Worm (Caenorhabditis elegans) whole organism, late embryonic: ENCODE data around the gene lfi-1.

Experiments
- C08G9.2 ChIP-seq: sonication (generic microtip); optimal IDR thresholded peaks from 2 replicates; lab custom pipeline; 2016; ENCODE audit warnings: mild to moderate bottlenecking, missing genetic modification characterization, moderate library complexity, missing compliant biosample characterization
- C38D4.7 ChIP-seq: fragments of 200-800 bp; sonication (Bioruptor generic); optimal IDR thresholded peaks from 2 replicates; lab custom pipeline; 2018; ENCODE audit warnings: mild to moderate bottlenecking, missing genetic modification characterization, moderate library complexity, missing compliant biosample characterization
- ahr-1 ChIP-seq: sonication (generic microtip); optimal IDR thresholded peaks from 2 replicates; lab custom pipeline; 2016; ENCODE audit warnings: missing genetic modification characterization, missing compliant biosample characterization
- ama-1 ChIP-seq: fragments of 150-350 bp; optimal IDR thresholded peaks from 2 replicates; lab custom pipeline; 2014
- ceh-14 ChIP-seq: sonication (generic microtip); optimal IDR thresholded peaks from 2 replicates; lab custom pipeline; 2016; ENCODE audit warnings: missing genotype, missing genetic modification characterization, missing compliant biosample characterization
- ceh-18 ChIP-seq: sonication (generic microtip); optimal IDR thresholded peaks from 2 replicates; lab custom pipeline; 2016; ENCODE audit warnings: missing genetic modification characterization, missing compliant biosample characterization
- ceh-24 ChIP-seq: sonication (generic microtip); optimal IDR thresholded peaks from 2 replicates; lab custom pipeline; 2016; ENCODE audit warnings: mild to moderate bottlenecking, missing genetic modification characterization, missing compliant biosample characterization
- ceh-31 ChIP-seq: sonication (generic microtip); optimal IDR thresholded peaks from 2 replicates; lab custom pipeline; 2016; ENCODE audit warnings: missing genetic modification characterization, missing compliant biosample characterization
- ceh-34 ChIP-seq: sonication (generic microtip); optimal IDR thresholded peaks from 2 replicates; lab custom pipeline; 2016; ENCODE audit warnings: mild to moderate bottlenecking, missing genetic modification characterization, missing compliant biosample characterization
- ceh-45 ChIP-seq: fragments of 200-800 bp; sonication (Bioruptor generic); IDR thresholded peaks from 2 replicates; pipeline ENCODE4 v1.3.6; 2022; ENCODE audit warnings: missing genetic modification reagents, missing genetic modification characterization, missing compliant biosample characterization
- dmd-4 ChIP-seq: sonication (generic microtip); optimal IDR thresholded peaks from 2 replicates; lab custom pipeline; 2016; ENCODE audit warnings: borderline replicate concordance, missing genetic modification characterization, missing compliant biosample characterization
- elt-2 ChIP-seq: sonication (generic microtip); optimal IDR thresholded peaks from 2 replicates; lab custom pipeline; 2016; ENCODE audit warnings: missing genetic modification reagents, missing genetic modification characterization, missing compliant biosample characterization
- ets-4 ChIP-seq: sonication (generic microtip); optimal IDR thresholded peaks from 2 replicates; lab custom pipeline; 2016; ENCODE audit warnings: missing genetic modification characterization, missing compliant biosample characterization
- eyg-1 ChIP-seq: sonication (generic microtip); optimal IDR thresholded peaks from 2 replicates; lab custom pipeline; 2016; ENCODE audit warnings: missing genotype, missing genetic modification characterization, missing compliant biosample characterization
- fax-1 ChIP-seq: sonication (generic microtip); optimal IDR thresholded peaks from 2 replicates; lab custom pipeline; 2016; ENCODE audit warnings: missing genotype, missing genetic modification characterization, missing compliant biosample characterization
- hlh-6 ChIP-seq: sonication (generic microtip); optimal IDR thresholded peaks from 2 replicates; lab custom pipeline; 2016; ENCODE audit warnings: missing genotype, missing genetic modification characterization, missing compliant biosample characterization
- mec-3 ChIP-seq: sonication (generic microtip); optimal IDR thresholded peaks from 2 replicates; lab custom pipeline; 2016; ENCODE audit warnings: borderline replicate concordance, missing genetic modification characterization, missing compliant biosample characterization
- nfya-1 ChIP-seq: sonication (generic microtip); optimal IDR thresholded peaks from 2 replicates; lab custom pipeline; 2017; ENCODE audit warnings: missing genetic modification characterization, mild to moderate bottlenecking, missing compliant biosample characterization, antibody characterized with exemption, moderate library complexity
- nhr-232 ChIP-seq: sonication (generic microtip); optimal IDR thresholded peaks from 2 replicates; lab custom pipeline; 2016; ENCODE audit warnings: missing genetic modification characterization, missing compliant biosample characterization
- odd-2 ChIP-seq: sonication (generic microtip); optimal IDR thresholded peaks from 2 replicates; lab custom pipeline; 2017; ENCODE audit warnings: antibody characterized with exemption, mild to moderate bottlenecking, missing genetic modification characterization, missing compliant biosample characterization
- pax-1 ChIP-seq: fragments of 150-350 bp; optimal IDR thresholded peaks from 2 replicates; lab custom pipeline; 2014; ENCODE audit warnings: missing biosample characterization, missing genetic modification characterization
- pha-2 ChIP-seq: sonication (generic microtip); optimal IDR thresholded peaks from 2 replicates; lab custom pipeline; 2017; ENCODE audit warnings: mild to moderate bottlenecking, missing genetic modification characterization, missing compliant biosample characterization
- pros-1 ChIP-seq: fragments of 150-350 bp; optimal IDR thresholded peaks from 2 replicates; lab custom pipeline; 2014; ENCODE audit warnings: missing biosample characterization, missing genetic modification reagents, missing genetic modification characterization
- ref-2 ChIP-seq: sonication (generic microtip); optimal IDR thresholded peaks from 2 replicates; lab custom pipeline; 2016; ENCODE audit warnings: missing genetic modification characterization, missing compliant biosample characterization
- sdc-2 ChIP-seq: sonication (generic microtip); optimal IDR thresholded peaks from 2 replicates; lab custom pipeline; 2016; ENCODE audit warnings: missing genotype, missing genetic modification characterization, missing compliant biosample characterization
- sox-2 ChIP-seq: fragments of 200-800 bp; sonication (Bioruptor generic); IDR thresholded peaks from 2 replicates; pipeline ENCODE4 v1.3.6; 2022; ENCODE audit warnings: missing genetic modification reagents, missing genetic modification characterization, missing compliant biosample characterization
- sox-4 ChIP-seq: sonication (generic microtip); optimal IDR thresholded peaks from 2 replicates; lab custom pipeline; 2017; ENCODE audit warnings: mild to moderate bottlenecking, missing genetic modification characterization, inconsistent platforms, missing compliant biosample characterization
- tbx-7 ChIP-seq: sonication (generic microtip); optimal IDR thresholded peaks from 2 replicates; lab custom pipeline; 2016; ENCODE audit warnings: missing genotype, missing genetic modification characterization, missing compliant biosample characterization
- ttx-3 ChIP-seq: sonication (generic microtip); optimal IDR thresholded peaks from 2 replicates; lab custom pipeline; 2016; ENCODE audit warnings: missing genetic modification reagents, missing genetic modification characterization, missing compliant biosample characterization
- unc-42 ChIP-seq: sonication (generic microtip); optimal IDR thresholded peaks from 2 replicates; lab custom pipeline; 2016; ENCODE audit warnings: missing genotype, missing genetic modification characterization, missing compliant biosample characterization
- unc-55 ChIP-seq: sonication (generic microtip); optimal IDR thresholded peaks from 2 replicates; lab custom pipeline; 2017; ENCODE audit warnings: missing biosample characterization, missing genetic modification reagents, missing genetic modification characterization
- unc-86 ChIP-seq: sonication (generic microtip); optimal IDR thresholded peaks from 2 replicates; lab custom pipeline; 2016; ENCODE audit warnings: missing genetic modification characterization, missing compliant biosample characterization

lfi-1 gene

ce11 chrX:4972039-4972581 is 4.5 kb upstream of the lfi-1 start:
- TF ChIP-seq eyg-1 (tag; lab: Kevin White, UChicago) (peak; percentile 6), ref-2 (tag; lab: Kevin White, UChicago) (no peak), ama-1 (no peak), unc-55 (peak; percentile 38)

- TF ChIP-seq unc-55: no peak
- TF ChIP-seq sox-2 (GFP tag; lab: Robert Waterston, UW): no peak
- no peak for TF ChIP-seq ceh-31
- no peak for TF ChIP-seq nhr-232 (tag; lab: Kevin White, UChicago)
- TF ChIP-seq elt-2 (tag; lab: Kevin White, UChicago): no peak
- TF ChIP-seq mec-3: no peak
- TF ChIP-seq hlh-6 (tag; lab: Kevin White, UChicago): no peak
- TF ChIP-seq dmd-4 (tag; lab: Kevin White, UChicago): no peak
- TF ChIP-seq ceh-14 (tag; lab: Kevin White, UChicago): no peak
- no peak for TF ChIP-seq pros-1
- no peak for TF ChIP-seq ets-4
- TF ChIP-seq C38D4.7 (GFP tag; lab: Kevin White, UChicago): no peak
- TF ChIP-seq pax-1 (tag; lab: Kevin White, UChicago): no peak
- no peak for TF ChIP-seq ahr-1 (tag; lab: Kevin White, UChicago)
- no peak for TF ChIP-seq ceh-18 (tag; lab: Kevin White, UChicago)
Observed at ce11 chrX:4974486-4974885, 2.1 kb upstream of the lfi-1 start.

- TF ChIP-seq unc-42 (tag; lab: Kevin White, UChicago) (peak; percentile 48), unc-86 (tag; lab: Kevin White, UChicago) (no peak), ref-2 (tag; lab: Kevin White, UChicago) (no peak), C38D4.7 (GFP tag; lab: Kevin White, UChicago) (no peak), odd-2 (tag; lab: Kevin White, UChicago) (no peak), ceh-45 (no peak), sdc-2 (peak; percentile 75), sox-2 (GFP tag; lab: Robert Waterston, UW) (no peak), ceh-34 (tag; lab: Kevin White, UChicago) (no peak), sox-4 (tag; lab: Kevin White, UChicago) (no peak)
Observed at ce11 chrX:4978103-4978502, 1.5 kb downstream of the lfi-1 start.

ce11 chrX:4979060-4979459 is 2.4 kb downstream of the lfi-1 start:
- TF ChIP-seq tbx-7 (tag; lab: Kevin White, UChicago) (no peak), pros-1 (no peak), C08G9.2 (tag; lab: Kevin White, UChicago) (no peak), pax-1 (tag; lab: Kevin White, UChicago) (no peak)

- TF ChIP-seq sox-2 (GFP tag; lab: Robert Waterston, UW): no peak
Observed at ce11 chrX:4981059-4981458, 4.4 kb downstream of the lfi-1 start.

- no peak for TF ChIP-seq ttx-3
- no peak for TF ChIP-seq fax-1 (tag; lab: Kevin White, UChicago)
- TF ChIP-seq elt-2 (tag; lab: Kevin White, UChicago): no peak
- no peak for TF ChIP-seq nfya-1 (tag; lab: Kevin White, UChicago)
- no peak for TF ChIP-seq ceh-24 (tag; lab: Kevin White, UChicago)
- no peak for TF ChIP-seq ceh-14 (tag; lab: Kevin White, UChicago)
- no peak for TF ChIP-seq pha-2 (tag; lab: Kevin White, UChicago)
Observed at ce11 chrX:4981579-4981978, 4.9 kb downstream of the lfi-1 start.
